Worm (Caenorhabditis elegans) whole organism, L4/young adult: ENCODE results near the gene clec-145.

ENCODE experiments used
- W03F9.2 ChIP-seq: fragments of 150-350 bp; optimal IDR thresholded peaks from 2 replicates; lab custom pipeline; 2014; ENCODE audit warnings: missing biosample characterization, missing genetic modification characterization
- dao-5 ChIP-seq: sonication (generic microtip); optimal IDR thresholded peaks from 2 replicates; lab custom pipeline; 2016; ENCODE audit warnings: missing genotype, missing genetic modification characterization, moderate library complexity, missing compliant biosample characterization
- him-1 ChIP-seq: sonication (generic microtip); optimal IDR thresholded peaks from 2 replicates; lab custom pipeline; 2016; ENCODE audit warnings: missing genotype, missing genetic modification reagents, missing genetic modification characterization, missing compliant biosample characterization

The clec-145 gene

ce11 chrII:13590461-13590860 is at the start of gene clec-145:
clec-145 (minus strand) TSS chrII:13590561.
- TF ChIP-seq him-1 (tag; lab: Kevin White, UChicago): no peak

ce11 chrII:13638576-13638975 is 48.2 kb upstream of the clec-145 start:
- TF ChIP-seq him-1 (tag; lab: Kevin White, UChicago) (no peak), dao-5 (tag; lab: Kevin White, UChicago) (no peak), W03F9.2 (tag; lab: Kevin White, UChicago) (no peak)

ce11 chrII:13637941-13638489 is 47.7 kb upstream of the clec-145 start, which contains the start of gene phdh-1:
phdh-1 (minus strand) TSS chrII:13638480.
- no peak for TF ChIP-seq him-1 (tag; lab: Kevin White, UChicago)
- TF ChIP-seq dao-5 (tag; lab: Kevin White, UChicago): no peak
- no peak for TF ChIP-seq W03F9.2 (tag; lab: Kevin White, UChicago)

ce11 chrII:13637464-13637863 is 47.1 kb upstream of the clec-145 start:
- TF ChIP-seq him-1 (tag; lab: Kevin White, UChicago) (no peak), dao-5 (tag; lab: Kevin White, UChicago) (no peak), W03F9.2 (tag; lab: Kevin White, UChicago) (no peak)

- no peak for TF ChIP-seq him-1 (tag; lab: Kevin White, UChicago)
Measured at ce11 chrII:13636596-13636995, 46.2 kb upstream of the clec-145 start.

ce11 chrII:13632238-13632637 is 41.9 kb upstream of the clec-145 start, which contains the start of gene tag-10:
tag-10 (plus strand) TSS chrII:13632584.
- no peak for TF ChIP-seq him-1 (tag; lab: Kevin White, UChicago)
- no peak for TF ChIP-seq W03F9.2 (tag; lab: Kevin White, UChicago)
- TF ChIP-seq dao-5 (tag; lab: Kevin White, UChicago): no peak

ce11 chrII:13630690-13631089 is 40.3 kb upstream of the clec-145 start, which contains the start of the genes gst-17 and gst-18:
gst-17 (minus strand) TSS chrII:13630790.
gst-18 (minus strand) TSS chrII:13630887.
- TF ChIP-seq him-1 (tag; lab: Kevin White, UChicago) (no peak), W03F9.2 (tag; lab: Kevin White, UChicago) (no peak), dao-5 (tag; lab: Kevin White, UChicago) (no peak)

ce11 chrII:13627001-13627400 is 36.6 kb upstream of the clec-145 start, which contains the start of gene gst-19:
gst-19 (minus strand) TSS chrII:13627145.
- TF ChIP-seq him-1 (tag; lab: Kevin White, UChicago) (no peak), W03F9.2 (tag; lab: Kevin White, UChicago) (no peak), dao-5 (tag; lab: Kevin White, UChicago) (no peak)

- TF ChIP-seq dao-5 (tag; lab: Kevin White, UChicago) (no peak), W03F9.2 (tag; lab: Kevin White, UChicago) (no peak), him-1 (tag; lab: Kevin White, UChicago) (no peak)
Measured at ce11 chrII:13624330-13624729, 34.0 kb upstream of the clec-145 start, which contains the start of gene gst-16. gst-16 (minus strand) TSS chrII:13624440.

- TF ChIP-seq him-1 (tag; lab: Kevin White, UChicago): no peak
- TF ChIP-seq dao-5 (tag; lab: Kevin White, UChicago): no peak
- no peak for TF ChIP-seq W03F9.2 (tag; lab: Kevin White, UChicago)
Measured at ce11 chrII:13617808-13618207, 27.4 kb upstream of the clec-145 start, which contains the start of gene gst-12. gst-12 (minus strand) TSS chrII:13618061.

- TF ChIP-seq dao-5 (tag; lab: Kevin White, UChicago): no peak
- TF ChIP-seq W03F9.2 (tag; lab: Kevin White, UChicago): no peak
- TF ChIP-seq him-1 (tag; lab: Kevin White, UChicago): no peak
Measured at ce11 chrII:13616000-13616399, 25.6 kb upstream of the clec-145 start, which contains the start of gene gst-14. gst-14 (minus strand) TSS chrII:13616100.

ce11 chrII:13614516-13614915 is 24.2 kb upstream of the clec-145 start:
- TF ChIP-seq him-1 (tag; lab: Kevin White, UChicago) (no peak), W03F9.2 (tag; lab: Kevin White, UChicago) (no peak), dao-5 (tag; lab: Kevin White, UChicago) (no peak)

- no peak for TF ChIP-seq W03F9.2 (tag; lab: Kevin White, UChicago)
- no peak for TF ChIP-seq dao-5 (tag; lab: Kevin White, UChicago)
- no peak for TF ChIP-seq him-1 (tag; lab: Kevin White, UChicago)
Measured at ce11 chrII:13613096-13613495, 22.7 kb upstream of the clec-145 start, which contains the start of gene gst-15. gst-15 (minus strand) TSS chrII:13613196.

- no peak for TF ChIP-seq dao-5 (tag; lab: Kevin White, UChicago)
- no peak for TF ChIP-seq him-1 (tag; lab: Kevin White, UChicago)
- TF ChIP-seq W03F9.2 (tag; lab: Kevin White, UChicago): no peak
Measured at ce11 chrII:13611186-13611585, 20.8 kb upstream of the clec-145 start, which contains the start of gene gst-24. gst-24 (minus strand) TSS chrII:13611366.
